Worm (Caenorhabditis elegans) whole organism, dauer: ENCODE results near the gene W02F12.4.

Source experiments
- unc-62 ChIP-seq: sonication (generic microtip); optimal IDR thresholded peaks from 2 replicates; lab custom pipeline; 2017; ENCODE audit warnings: missing biosample characterization, missing genetic modification reagents, missing genetic modification characterization

Gene W02F12.4

DNA sequence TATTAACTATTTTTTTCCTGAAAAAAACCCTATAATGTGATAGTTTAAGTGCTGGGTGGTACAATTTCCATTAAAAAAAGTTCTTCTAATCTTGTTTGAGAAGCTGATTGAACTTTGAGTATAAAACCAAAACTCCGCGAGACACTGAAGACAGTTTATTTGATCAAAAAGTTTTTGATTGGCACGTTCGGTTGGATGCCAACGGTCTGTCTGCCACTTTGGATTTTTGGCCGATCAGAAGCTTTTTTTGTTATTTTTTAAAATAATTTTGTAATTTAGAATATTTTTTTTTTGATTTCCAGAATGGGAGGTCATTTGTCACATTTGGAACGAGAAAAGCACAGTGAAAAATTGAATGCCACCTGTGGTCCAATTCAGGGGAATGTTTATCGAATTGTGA lies 37.2 kb downstream of the W02F12.4 start, which contains the start of gene cest-28:
cest-28 (plus strand) TSS at position 301 of the 400 bp plus-strand sequence.
- no peak for TF ChIP-seq unc-62 (GFP tag; lab: Kevin White, UChicago)

DNA sequence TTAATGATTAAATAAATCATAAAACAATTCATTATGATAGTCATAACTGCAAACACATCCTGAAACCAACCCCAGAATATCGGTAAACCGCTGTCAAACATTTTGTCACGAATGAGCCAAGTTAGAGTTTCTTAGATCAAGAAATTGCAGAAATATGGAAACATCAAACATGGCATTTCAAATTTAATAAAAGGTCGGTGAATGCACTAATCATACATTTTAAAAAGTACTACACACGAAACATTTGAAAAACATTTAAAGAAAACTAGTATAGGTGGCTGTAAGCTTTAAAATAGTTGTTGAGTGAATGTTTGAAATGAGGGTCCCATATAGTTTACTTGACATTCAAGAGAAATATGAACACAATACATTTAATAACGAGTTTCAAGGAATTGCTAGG lies 38.0 kb downstream of the W02F12.4 start, which contains the start of gene str-180:
str-180 (minus strand) TSS at position 101 of the 400 bp plus-strand sequence.
- no peak for TF ChIP-seq unc-62 (GFP tag; lab: Kevin White, UChicago)

DNA sequence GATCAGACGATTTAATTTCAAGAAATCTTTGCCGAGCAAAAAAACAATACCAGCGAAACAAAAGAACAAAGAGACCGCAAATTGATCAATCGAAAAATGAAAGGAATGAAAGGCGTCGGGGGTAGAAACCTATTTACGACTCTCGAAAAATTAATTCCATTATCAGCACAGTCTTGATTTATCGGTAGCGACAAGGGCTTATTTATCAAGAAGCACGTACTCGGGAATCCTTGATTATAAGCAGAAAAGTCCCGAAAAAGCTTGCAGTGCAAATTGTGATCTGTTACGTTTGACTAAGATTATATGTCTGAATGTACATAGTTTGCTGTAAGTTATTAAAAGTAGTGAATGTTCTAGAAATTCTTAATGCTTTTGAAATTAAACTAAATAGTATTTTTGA lies 40.2 kb downstream of the W02F12.4 start:
- TF ChIP-seq unc-62 (GFP tag; lab: Kevin White, UChicago) = no peak

DNA sequence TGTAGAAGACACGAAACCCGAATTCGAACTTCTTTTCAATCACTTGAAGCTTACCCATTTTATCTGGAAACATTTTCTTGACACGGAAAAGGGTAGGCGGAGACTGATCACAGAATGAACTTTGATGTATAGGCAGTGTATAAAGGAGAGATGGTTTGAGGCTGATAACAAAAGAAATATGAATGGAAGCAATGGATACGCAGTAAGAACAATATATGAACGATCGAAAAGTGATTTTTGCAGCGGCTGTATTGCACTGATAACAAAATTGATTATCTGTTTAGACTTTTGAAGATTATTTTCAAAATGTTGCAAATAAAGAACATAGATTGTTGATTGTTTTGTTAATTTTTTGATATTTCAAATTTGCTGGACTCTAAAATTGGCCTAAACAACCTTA lies 41.0 kb downstream of the W02F12.4 start, which contains the start of gene pmp-5:
pmp-5 (minus strand) TSS at position 63 of the 400 bp plus-strand sequence.
- no peak for TF ChIP-seq unc-62 (GFP tag; lab: Kevin White, UChicago)

DNA sequence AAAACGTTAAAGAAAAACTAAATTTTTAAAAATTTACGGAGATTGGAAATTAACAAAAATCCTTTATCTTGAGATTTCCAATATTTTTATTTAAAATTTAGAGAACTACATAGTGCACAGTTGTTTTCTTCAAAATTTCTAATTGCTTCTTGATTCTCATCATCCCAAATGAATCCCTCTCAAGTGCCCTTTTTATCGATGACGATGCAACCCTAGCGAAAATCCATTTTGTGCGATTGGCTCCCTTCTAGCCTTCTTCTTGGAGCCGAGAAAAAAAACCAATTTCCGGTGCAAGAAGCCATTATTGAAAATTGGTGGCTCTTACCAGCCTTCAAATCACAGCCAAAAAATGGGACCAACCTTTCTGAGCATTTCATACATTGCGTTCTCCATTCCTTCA lies 44.2 kb downstream of the W02F12.4 start:
- no peak for TF ChIP-seq unc-62 (GFP tag; lab: Kevin White, UChicago)

DNA sequence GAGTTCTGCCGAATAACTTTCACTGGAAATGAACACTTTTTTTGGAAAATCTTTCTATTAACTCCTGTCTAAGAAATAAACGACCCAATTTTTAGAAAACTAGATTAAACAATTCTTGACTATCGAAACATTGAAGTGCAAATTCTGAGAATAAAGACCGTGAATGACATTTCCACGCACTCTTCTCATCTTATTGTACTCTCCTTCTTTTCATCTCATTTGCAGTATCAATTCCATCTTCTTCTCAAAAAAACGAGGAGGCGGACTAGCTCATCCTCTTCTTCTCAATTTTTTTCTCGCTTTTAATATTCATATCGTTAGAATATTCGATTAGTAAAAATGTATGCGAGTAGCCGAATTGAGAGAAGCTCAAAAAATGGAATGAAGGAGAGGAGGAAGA lies 45.1 kb downstream of the W02F12.4 start:
- no peak for TF ChIP-seq unc-62 (GFP tag; lab: Kevin White, UChicago)

DNA sequence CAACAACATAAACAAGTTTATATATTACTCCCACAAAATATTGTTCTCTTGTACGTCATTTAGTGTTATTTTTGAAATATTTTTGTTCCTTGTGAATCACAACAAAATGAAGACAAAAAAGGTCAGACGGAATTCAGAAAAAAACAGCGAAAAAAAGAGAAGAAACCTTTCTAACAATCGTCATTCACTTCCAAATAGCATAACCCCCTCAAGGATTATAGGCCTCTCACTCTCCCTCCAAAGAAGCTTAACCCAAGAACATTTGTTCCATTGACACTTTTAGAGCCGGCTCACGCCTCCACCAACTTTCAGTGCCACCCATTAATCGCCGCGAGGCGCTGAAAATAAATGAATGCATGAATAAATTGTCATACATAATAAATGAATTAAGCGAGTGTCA lies 47.2 kb downstream of the W02F12.4 start:
- no peak for TF ChIP-seq unc-62 (GFP tag; lab: Kevin White, UChicago)

DNA sequence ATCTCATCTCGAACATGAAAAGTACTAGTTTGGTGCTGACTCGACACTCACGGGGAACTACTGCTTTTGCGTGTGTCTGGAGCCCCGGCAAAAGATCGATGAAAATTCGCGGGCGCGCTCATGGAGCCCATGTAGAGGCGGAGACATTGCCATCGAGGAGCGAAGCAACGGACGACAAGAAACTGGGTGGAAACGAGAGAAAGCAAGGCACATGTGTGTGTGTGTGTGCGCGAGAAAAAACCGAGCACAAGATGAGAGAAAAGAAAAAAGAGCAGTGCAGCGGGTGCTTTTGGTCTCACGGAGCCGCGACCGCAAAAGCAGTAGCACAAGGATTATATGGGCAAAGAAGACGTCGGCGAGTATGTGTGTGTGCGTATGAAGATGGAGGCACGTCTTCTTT lies 48.0 kb downstream of the W02F12.4 start:
- no peak for TF ChIP-seq unc-62 (GFP tag; lab: Kevin White, UChicago)

DNA sequence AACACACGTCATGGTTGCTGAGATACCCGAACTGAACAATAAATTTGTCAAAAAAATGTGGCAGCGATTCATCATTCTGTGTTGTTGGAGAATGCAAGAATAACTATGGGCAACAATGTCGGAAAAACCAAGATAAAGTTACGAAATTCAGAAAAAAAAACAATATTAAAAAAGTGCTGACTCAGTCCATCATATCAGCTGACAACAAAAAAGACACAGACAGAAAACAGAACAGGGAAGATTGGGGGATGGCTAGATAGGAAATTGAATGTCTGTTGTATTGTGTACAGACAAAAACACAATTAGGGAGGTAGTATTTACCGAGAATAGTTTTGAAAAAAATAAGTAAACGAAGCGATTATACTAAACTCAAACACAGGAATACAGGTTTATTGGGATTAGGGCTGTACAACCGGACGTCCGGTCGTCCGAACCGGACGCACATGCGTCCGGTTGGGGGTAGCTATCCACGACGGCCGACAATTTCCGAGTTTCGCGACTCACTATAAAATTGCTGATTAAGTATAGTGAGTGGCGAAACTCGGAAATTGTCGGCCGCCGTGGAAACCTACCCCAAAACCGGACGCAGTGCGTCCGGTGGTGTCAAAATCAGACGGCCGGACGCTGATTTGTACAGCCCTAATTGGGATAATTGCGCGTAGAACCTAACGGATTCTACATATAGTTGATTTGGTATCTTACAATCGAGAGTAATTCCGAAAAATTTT lies 49.0 kb downstream of the W02F12.4 start:
- no peak for TF ChIP-seq unc-62 (GFP tag; lab: Kevin White, UChicago)

DNA sequence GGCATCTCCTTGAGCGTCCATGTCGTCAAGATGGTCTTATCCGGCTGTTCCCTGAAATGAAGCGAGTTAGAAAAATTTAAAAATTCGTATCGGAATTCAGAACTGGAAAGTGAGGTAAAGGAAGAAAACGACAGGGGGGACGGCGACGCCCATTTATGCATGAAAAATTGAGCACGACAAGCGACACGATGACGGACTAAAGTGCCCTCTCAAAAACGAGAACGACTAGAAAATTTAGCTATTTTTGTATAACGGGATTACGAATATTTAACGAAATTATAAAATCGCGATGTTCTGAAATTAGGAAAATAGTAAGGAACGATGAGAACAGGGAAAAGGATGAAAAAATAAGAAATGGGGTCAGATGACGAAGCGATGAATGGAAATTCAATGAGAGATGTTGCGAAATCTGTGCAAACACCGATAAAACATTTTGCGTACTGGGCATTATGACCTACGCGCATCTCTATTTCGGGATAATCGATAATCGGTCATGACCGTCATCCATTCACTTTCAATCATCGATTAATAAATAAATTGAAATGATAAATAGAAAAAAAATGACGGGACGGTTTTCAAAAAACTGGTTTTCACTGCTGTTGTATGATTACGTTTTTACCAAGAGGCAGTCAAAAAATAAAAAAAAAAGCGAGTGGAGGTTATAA lies 50.2 kb downstream of the W02F12.4 start, which contains the start of gene snb-1:
snb-1 (minus strand) TSS at position 51 of the 665 bp plus-strand sequence.
- TF ChIP-seq unc-62 (GFP tag; lab: Kevin White, UChicago) = no peak

DNA sequence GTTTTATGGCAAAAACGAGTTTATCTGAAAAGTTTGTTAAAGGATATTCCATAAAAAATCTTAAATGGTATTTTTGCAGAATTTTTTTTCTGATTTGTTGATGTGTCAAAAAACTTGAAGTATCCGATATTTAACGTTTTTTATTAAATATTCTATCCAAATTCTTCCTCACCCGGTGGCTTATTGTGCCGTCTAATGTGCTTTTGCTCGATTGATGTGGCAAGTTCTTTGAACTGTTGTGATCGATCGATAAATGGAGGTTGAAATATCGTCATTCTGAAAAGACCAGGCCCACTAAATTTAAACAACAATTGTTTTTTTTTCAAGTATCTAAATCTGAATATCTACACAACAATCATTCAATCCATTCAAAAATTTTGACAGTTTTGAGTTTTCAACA lies 51.6 kb downstream of the W02F12.4 start, which contains the start of gene syx-18:
syx-18 (minus strand) TSS at position 276 of the 400 bp plus-strand sequence.
- TF ChIP-seq unc-62 (GFP tag; lab: Kevin White, UChicago) = no peak
